Worm (Caenorhabditis elegans): Measurements from ENCODE around the gene C26F1.3.

DNA sequence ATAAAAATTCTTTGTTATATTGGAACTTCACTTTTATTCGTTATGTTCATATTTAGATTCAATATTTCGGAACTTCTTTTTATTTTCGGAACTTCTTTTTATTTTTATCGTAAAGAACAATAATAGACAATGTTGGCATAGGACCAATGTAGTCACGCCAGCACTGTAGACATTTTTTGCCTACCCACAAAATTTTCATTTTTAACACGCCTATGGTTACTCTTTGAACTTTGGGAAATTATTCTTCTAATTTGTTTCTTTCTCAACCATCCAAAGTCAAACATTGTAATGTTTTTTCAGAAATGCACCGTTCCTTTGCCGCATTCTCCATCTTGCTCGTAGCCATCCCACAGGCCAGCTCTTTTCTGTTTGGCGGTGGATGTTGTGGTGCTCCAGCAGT lies 8.0 kb downstream of the C26F1.3 start, which contains the start of gene C26F1.1:
- no peak for TF ChIP-seq tbx-2 (tag; optimal IDR thresholded peaks at IDR 0.05)
- no peak for TF ChIP-seq elt-2 (tag; optimal IDR thresholded peaks at IDR 0.05)
- no peak for TF ChIP-seq ama-1 (optimal IDR thresholded peaks at IDR 0.05)
- TF ChIP-seq nhr-77 (tag; optimal IDR thresholded peaks at IDR 0.05): no peak
- no peak for TF ChIP-seq ceh-28 (tag; optimal IDR thresholded peaks at IDR 0.05)
- TF ChIP-seq lin-39 (tag; optimal IDR thresholded peaks at IDR 0.05): no peak
- TF ChIP-seq elt-1 (tag; optimal IDR thresholded peaks at IDR 0.05): no peak
- no peak for TF ChIP-seq unc-62 (GFP tag; optimal IDR thresholded peaks at IDR 0.05)
- no peak for TF ChIP-seq nhr-237 (tag; optimal IDR thresholded peaks at IDR 0.05)

Measured in whole organism, L3 larva.